Fruit fly (Drosophila melanogaster) whole organism, embryonic: ENCODE measurements around the gene Mct1.

Source experiments
- Abd-B ChIP-seq: fragments of 200-800 bp; sonication (Bioruptor generic); optimal IDR thresholded peaks from 2 replicates; lab custom pipeline; 2018; ENCODE audit warnings: missing biosample characterization, mild to moderate bottlenecking, missing genetic modification characterization, moderate library complexity
- Adf1 ChIP-seq: fragments of 200-800 bp; sonication (Bioruptor generic); IDR thresholded peaks from 2 replicates; pipeline ENCODE4 v1.3.6; 2022; ENCODE audit warnings: missing biosample characterization, missing genetic modification characterization
- C15 ChIP-seq: fragments of 200-800 bp; sonication (Bioruptor generic); IDR thresholded peaks from 3 replicates; pipeline ENCODE4 v1.3.6; 2022; ENCODE audit warnings: missing biosample characterization, missing genetic modification characterization
- CG10321 ChIP-seq: fragments of 200-800 bp; sonication (Bioruptor generic); IDR thresholded peaks from 2 replicates; pipeline ENCODE4 v1.3.6; 2022; ENCODE audit warnings: missing biosample characterization, missing genetic modification characterization
- CG12391 ChIP-seq: fragments of 200-800 bp; sonication (Bioruptor generic); optimal IDR thresholded peaks from 3 replicates; lab custom pipeline; 2018; ENCODE audit warnings: missing biosample characterization, mild to moderate bottlenecking, missing genetic modification characterization, moderate library complexity
- CG15479 ChIP-seq: fragments of 200-800 bp; sonication (Bioruptor generic); optimal IDR thresholded peaks from 3 replicates; lab custom pipeline; 2019; ENCODE audit warnings: missing biosample characterization, mild to moderate bottlenecking, missing genetic modification characterization, moderate library complexity
- CG18262 ChIP-seq: fragments of 200-800 bp; optimal IDR thresholded peaks from 3 replicates; lab custom pipeline; 2019; ENCODE audit warnings: missing biosample characterization, mild to moderate bottlenecking, missing genetic modification characterization, moderate library complexity
- CG1832 ChIP-seq: fragments of 200-800 bp; sonication (Bioruptor generic); optimal IDR thresholded peaks from 2 replicates; lab custom pipeline; 2017; ENCODE audit warnings: missing biosample characterization, mild to moderate bottlenecking, missing genetic modification characterization, inconsistent platforms
- CG2116 ChIP-seq: fragments of 200-800 bp; sonication (Bioruptor generic); optimal IDR thresholded peaks from 3 replicates; lab custom pipeline; 2018; ENCODE audit warnings: missing biosample characterization, mild to moderate bottlenecking, missing genetic modification characterization
- CG34422 ChIP-seq: fragments of 200-800 bp; sonication (Bioruptor generic); IDR thresholded peaks from 3 replicates; pipeline ENCODE4 v1.3.6; 2022; ENCODE audit warnings: missing biosample characterization, missing genetic modification characterization
- CG4282 ChIP-seq: fragments of 200-800 bp; sonication (Bioruptor generic); optimal IDR thresholded peaks from 2 replicates; lab custom pipeline; 2016; ENCODE audit warnings: missing biosample characterization, missing genetic modification characterization
- CG7271 ChIP-seq: fragments of 200-800 bp; sonication (Bioruptor generic); optimal IDR thresholded peaks from 2 replicates; lab custom pipeline; 2018; ENCODE audit warnings: missing biosample characterization, mild to moderate bottlenecking, missing genetic modification characterization, moderate library complexity
- CG8478 ChIP-seq: fragments of >200 bp; optimal IDR thresholded peaks from 2 replicates; lab custom pipeline; 2018
- Deaf1 ChIP-seq: fragments of 200-800 bp; optimal IDR thresholded peaks from 3 replicates; lab custom pipeline; 2019; ENCODE audit warnings: missing biosample characterization, mild to moderate bottlenecking, missing genetic modification characterization, moderate library complexity
- E2f2 ChIP-seq: fragments of 200-800 bp; sonication (Bioruptor generic); IDR thresholded peaks from 2 replicates; pipeline ENCODE4 v1.3.6; 2022; ENCODE audit warnings: missing biosample characterization, missing genetic modification characterization
- HmgD ChIP-seq: fragments of 200-800 bp; sonication (Bioruptor generic); optimal IDR thresholded peaks from 3 replicates; lab custom pipeline; 2016; ENCODE audit warnings: missing biosample characterization, missing genetic modification characterization
- HmgZ ChIP-seq: fragments of 200-800 bp; sonication (Bioruptor generic); optimal IDR thresholded peaks from 2 replicates; lab custom pipeline; 2018; ENCODE audit warnings: missing biosample characterization, mild to moderate bottlenecking, missing genetic modification characterization
- Lhr ChIP-seq: fragments of 200-800 bp; sonication (Bioruptor generic); optimal IDR thresholded peaks from 3 replicates; lab custom pipeline; 2017; ENCODE audit warnings: mild to moderate bottlenecking, missing biosample characterization, missing genetic modification reagents, missing genetic modification characterization
- MESR4 ChIP-seq: fragments of 200-800 bp; sonication (Bioruptor generic); optimal IDR thresholded peaks from 2 replicates; lab custom pipeline; 2018; ENCODE audit warnings: missing biosample characterization, mild to moderate bottlenecking, missing genetic modification characterization, moderate library complexity
- Max ChIP-seq: fragments of 200-800 bp; sonication (Bioruptor generic); optimal IDR thresholded peaks from 2 replicates; lab custom pipeline; 2016; ENCODE audit warnings: missing biosample characterization, mild to moderate bottlenecking, missing genetic modification characterization
- Opbp ChIP-seq: fragments of 200-800 bp; sonication (Bioruptor generic); IDR thresholded peaks from 3 replicates; pipeline ENCODE4 v1.3.6; 2022; ENCODE audit warnings: missing biosample characterization, missing genetic modification characterization; ENCODE audit not compliant: partially characterized antibody
- Scr ChIP-seq: fragments of 200-800 bp; sonication (Bioruptor generic); IDR thresholded peaks from 2 replicates; pipeline ENCODE4 v1.3.6; 2022; ENCODE audit warnings: missing biosample characterization, missing genetic modification characterization; ENCODE audit not compliant: partially characterized antibody
- Six4 ChIP-seq: fragments of 200-800 bp; sonication (Bioruptor generic); optimal IDR thresholded peaks from 2 replicates; lab custom pipeline; 2016; ENCODE audit warnings: missing biosample characterization, missing genetic modification characterization
- Sry-β ChIP-seq: fragments of 200-800 bp; sonication (Bioruptor generic); optimal IDR thresholded peaks from 2 replicates; lab custom pipeline; 2018; ENCODE audit warnings: missing biosample characterization, mild to moderate bottlenecking, missing genetic modification characterization, moderate library complexity
- Trl ChIP-seq, 3 experiments: fragments of >200 bp in 2 of 3; fragments of 200-800 bp in 1 of 3; sonication (Bioruptor generic) in 1 of 3; optimal IDR thresholded peaks; 2 replicates in 1 of 3; 3 replicates in 2 of 3; lab custom pipeline; 2016 to 2017; ENCODE audit warnings: missing biosample characterization in 1 of 3, missing genetic modification characterization in 1 of 3
- Xrp1 ChIP-seq: fragments of 200-800 bp; sonication (Bioruptor generic); IDR thresholded peaks from 2 replicates; pipeline ENCODE4 v1.3.6; 2022; ENCODE audit warnings: missing biosample characterization, missing genetic modification characterization
- YL-1 ChIP-seq: fragments of 200-800 bp; sonication (Bioruptor generic); optimal IDR thresholded peaks from 3 replicates; lab custom pipeline; 2017; ENCODE audit warnings: missing biosample characterization, mild to moderate bottlenecking, missing genetic modification characterization
- bbx ChIP-seq: fragments of 200-800 bp; sonication (Bioruptor generic); IDR thresholded peaks from 2 replicates; pipeline ENCODE4 v1.3.6; 2022; ENCODE audit warnings: missing biosample characterization, missing genetic modification characterization; ENCODE audit not compliant: partially characterized antibody
- bsh ChIP-seq, 2 experiments: fragments of 200-800 bp; sonication (Bioruptor generic); optimal IDR thresholded peaks; 2 replicates each; lab custom pipeline; 2017 to 2018; ENCODE audit warnings: mild to moderate bottlenecking in 2 of 2, missing biosample characterization in 2 of 2, missing genetic modification characterization in 2 of 2, moderate library complexity in 1 of 2
- cg ChIP-seq: fragments of 200-800 bp; sonication (Bioruptor generic); optimal IDR thresholded peaks from 3 replicates; lab custom pipeline; 2019; ENCODE audit warnings: missing biosample characterization, mild to moderate bottlenecking, missing genetic modification characterization, moderate library complexity
- chinmo ChIP-seq: fragments of 200-800 bp; sonication (Bioruptor generic); IDR thresholded peaks from 4 replicates; pipeline ENCODE4 v1.3.6; 2022; ENCODE audit warnings: missing biosample characterization, missing genetic modification characterization; ENCODE audit not compliant: partially characterized antibody
- ci ChIP-seq: fragments of 200-800 bp; sonication (Bioruptor generic); IDR thresholded peaks from 3 replicates; pipeline ENCODE4 v1.3.6; 2022; ENCODE audit warnings: missing biosample characterization, missing genetic modification characterization
- crol ChIP-seq: fragments of 200-800 bp; sonication (Bioruptor generic); IDR thresholded peaks from 2 replicates; pipeline ENCODE4 v1.3.6; 2022; ENCODE audit warnings: missing biosample characterization, missing genetic modification characterization
- ewg ChIP-seq: fragments of 200-800 bp; sonication (Bioruptor generic); optimal IDR thresholded peaks from 3 replicates; lab custom pipeline; 2017; ENCODE audit warnings: mild to moderate bottlenecking, missing biosample characterization, missing genetic modification reagents, missing genetic modification characterization
- her ChIP-seq: fragments of 200-800 bp; sonication (Bioruptor generic); optimal IDR thresholded peaks from 2 replicates; lab custom pipeline; 2016; ENCODE audit warnings: missing biosample characterization, missing genetic modification characterization
- hkb ChIP-seq, 2 experiments: fragments of 200-800 bp in 1 of 2; fragments of >200 bp in 1 of 2; sonication (Bioruptor generic) in 1 of 2; IDR thresholded peaks in 1 of 2; optimal IDR thresholded peaks in 1 of 2; 2 replicates each; pipeline versions ENCODE4 v1.3.6 to Lab custom; 2017 to 2022; ENCODE audit warnings: missing biosample characterization in 1 of 2, missing genetic modification characterization in 1 of 2
- pzg ChIP-seq: fragments of 200-800 bp; sonication (Bioruptor generic); optimal IDR thresholded peaks from 3 replicates; lab custom pipeline; 2018; ENCODE audit warnings: missing biosample characterization, mild to moderate bottlenecking, missing genetic modification characterization, moderate library complexity
- row ChIP-seq: fragments of 200-800 bp; sonication (Bioruptor generic); IDR thresholded peaks from 3 replicates; pipeline ENCODE4 v1.3.6; 2022; ENCODE audit warnings: missing biosample characterization, missing genetic modification characterization
- sc ChIP-seq, 3 experiments: fragments of >200 bp in 2 of 3; fragments of 200-800 bp in 1 of 3; sonication (Bioruptor generic) in 1 of 3; optimal IDR thresholded peaks; 2 replicates in 2 of 3; 3 replicates in 1 of 3; lab custom pipeline; 2017; ENCODE audit warnings: mild to moderate bottlenecking in 1 of 3, missing biosample characterization in 1 of 3, missing genetic modification characterization in 1 of 3, missing genetic modification reagents in 1 of 3
- sens ChIP-seq: fragments of 200-800 bp; sonication (Bioruptor generic); peaks from one replicate; lab custom pipeline; 2016; ENCODE audit warnings: missing biosample characterization, missing genetic modification characterization
- sug ChIP-seq: fragments of 200-800 bp; optimal IDR thresholded peaks from 2 replicates; lab custom pipeline; 2019; ENCODE audit warnings: missing biosample characterization, mild to moderate bottlenecking, missing genetic modification characterization, moderate library complexity
- unpg ChIP-seq: fragments of 200-800 bp; sonication (Bioruptor generic); optimal IDR thresholded peaks from 3 replicates; lab custom pipeline; 2018; ENCODE audit warnings: missing biosample characterization, mild to moderate bottlenecking, missing genetic modification characterization, moderate library complexity
- vvl ChIP-seq: fragments of 200-800 bp; sonication (Bioruptor generic); IDR thresholded peaks from 2 replicates; pipeline ENCODE4 v1.3.6; 2022; ENCODE audit warnings: missing biosample characterization, missing genetic modification characterization
- zen ChIP-seq: fragments of 200-800 bp; sonication (Bioruptor generic); optimal IDR thresholded peaks from 3 replicates; lab custom pipeline; 2018; ENCODE audit warnings: missing biosample characterization, mild to moderate bottlenecking, missing genetic modification characterization, moderate library complexity
- zf30C ChIP-seq: fragments of 200-800 bp; sonication (Bioruptor generic); optimal IDR thresholded peaks from 3 replicates; lab custom pipeline; 2018; ENCODE audit warnings: missing biosample characterization, mild to moderate bottlenecking, missing genetic modification characterization

Gene Mct1

dm6 chrX:2155868-2156267 lies 33.1 kb upstream of the Mct1 start (continued):
- TF ChIP-seq ci (GFP tag; lab: Robert Waterston, UW) = peak; percentile 62
- TF ChIP-seq Opbp (GFP tag; lab: Robert Waterston, UW) = 0 out of 3 replicates have a peak, but pooled peaks have one; percentile 42
- TF ChIP-seq zf30C (GFP tag; lab: Kevin White, UChicago) = peak; percentile 60
- peak; percentile 9 for TF ChIP-seq MESR4
- peak; percentile 36; the same call in 1 of the 2 replicates for TF ChIP-seq vvl (GFP tag; lab: Robert Waterston, UW)
- peak; percentile 52 for TF ChIP-seq HmgD (GFP tag; lab: Kevin White, UChicago)
- peak; percentile 64 for TF ChIP-seq row (GFP tag; lab: Robert Waterston, UW)
- TF ChIP-seq unpg = no peak
- TF ChIP-seq Sry-β (GFP tag; lab: Kevin White, UChicago) = no peak
- peak; percentile 76 for TF ChIP-seq sens (GFP tag; lab: Kevin White, UChicago)
- no peak for TF ChIP-seq C15 (GFP tag; lab: Robert Waterston, UW)
- TF ChIP-seq cg (GFP tag; lab: Kevin White, UChicago) = peak; percentile 59
- TF ChIP-seq Six4 (GFP tag; lab: Kevin White, UChicago) = peak; percentile 43
- TF ChIP-seq CG15479 (GFP tag; lab: Kevin White, UChicago) = peak; percentile 50
- TF ChIP-seq CG8478 (lab: Kevin White, UChicago) = peak; percentile 88
- peak; percentile 14; the same call in 1 of the 2 replicates for TF ChIP-seq Scr (GFP tag; lab: Robert Waterston, UW)
- peak; percentile 3 for TF ChIP-seq CG18262
- peak; percentile 89 for TF ChIP-seq CG10321 (GFP tag; lab: Robert Waterston, UW)
- TF ChIP-seq pzg (GFP tag; lab: Kevin White, UChicago) = peak; percentile 21
- peak in 1 of 2 experiments; percentile 7 for TF ChIP-seq bsh (GFP tag; optimal IDR thresholded peaks at IDR 0.05; lab: Kevin White, UChicago)
- TF ChIP-seq CG2116 (GFP tag; lab: Kevin White, UChicago) = no peak
- peak; percentile 64 for TF ChIP-seq E2f2 (GFP tag; lab: Robert Waterston, UW)
- 0 out of 2 replicates have a peak, but pooled peaks have one; percentile 8 for TF ChIP-seq Xrp1 (GFP tag; lab: Robert Waterston, UW)
- no peak for TF ChIP-seq sc (optimal IDR thresholded peaks at IDR 0.05; lab: Kevin White, UChicago)
- TF ChIP-seq sc (GFP tag; optimal IDR thresholded peaks at IDR 0.05; lab: Kevin White, UChicago) = no peak
- TF ChIP-seq Deaf1 (tag; lab: Kevin White, UChicago) = peak; percentile 24
- TF ChIP-seq Trl (optimal IDR thresholded peaks at IDR 0.05; lab: Kevin White, UChicago) = peak; percentile 54 to 70
- TF ChIP-seq Trl (GFP tag; optimal IDR thresholded peaks at IDR 0.05; lab: Kevin White, UChicago) = peak; percentile 45
- 0 out of 2 replicates have a peak, but pooled peaks have one; percentile 23 for TF ChIP-seq bbx (GFP tag; lab: Robert Waterston, UW)
- peak; percentile 44 for TF ChIP-seq HmgZ
- TF ChIP-seq sug (tag; lab: Kevin White, UChicago) = no peak

DNA sequence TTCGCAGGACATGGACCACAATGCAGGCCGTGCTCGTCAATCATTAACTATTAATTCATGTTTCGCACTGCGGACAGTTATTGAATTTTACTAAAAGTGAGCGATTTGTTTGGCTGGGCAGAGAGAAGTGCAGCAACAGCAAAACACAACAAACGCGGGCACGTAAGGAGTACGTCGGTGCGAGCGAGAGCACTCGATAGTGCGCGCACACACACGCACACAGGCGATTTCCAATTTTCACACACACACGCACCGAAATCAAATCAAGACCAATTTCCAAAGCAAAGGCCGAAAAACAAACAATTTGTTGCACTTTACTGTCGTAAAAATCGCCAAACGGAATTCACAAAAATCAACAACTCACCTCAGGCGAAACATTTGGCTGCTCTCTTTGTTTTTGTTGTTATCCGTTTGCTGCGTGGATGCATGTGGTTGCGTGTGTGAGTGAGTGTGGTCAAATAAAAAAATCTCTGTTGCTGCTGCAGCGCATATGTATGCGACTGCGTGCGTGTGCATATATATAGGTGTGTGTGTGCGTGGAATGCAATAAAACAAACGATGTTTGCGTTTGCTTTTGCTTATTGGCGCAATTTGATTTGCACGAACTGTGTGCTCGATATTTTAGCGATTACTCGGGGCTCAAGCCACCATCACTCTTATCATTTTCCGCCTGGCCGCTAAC lies 30.9 kb upstream of the Mct1 start:
- TF ChIP-seq YL-1 (peak; percentile 23), Adf1 (GFP tag; lab: Robert Waterston, UW) (peak; percentile 24; the same call in 1 of the 2 replicates), Abd-B (peak; percentile 8), crol (GFP tag; lab: Robert Waterston, UW) (no peak), hkb (optimal IDR thresholded peaks at IDR 0.05; lab: Kevin White, UChicago) (peak; percentile 50), hkb (GFP tag; IDR thresholded peaks at IDR 0.05; lab: Robert Waterston, UW) (no peak), Max (no peak), her (GFP tag; lab: Kevin White, UChicago) (no peak), chinmo (GFP tag; lab: Robert Waterston, UW) (peak; percentile 48; the same call in 1 of the 4 replicates), ewg (peak; percentile 0), CG7271 (no peak), Lhr (GFP tag; lab: Kevin White, UChicago) (no peak), CG10321 (GFP tag; lab: Robert Waterston, UW) (peak; percentile 93), Scr (GFP tag; lab: Robert Waterston, UW) (no peak), zen (no peak), cg (GFP tag; lab: Kevin White, UChicago) (peak; percentile 96), CG4282 (GFP tag; lab: Kevin White, UChicago) (no peak), Trl (optimal IDR thresholded peaks at IDR 0.05; lab: Kevin White, UChicago) (peak in 1 of 2 experiments; percentile 20), Trl (GFP tag; optimal IDR thresholded peaks at IDR 0.05; lab: Kevin White, UChicago) (no peak), CG12391 (tag; lab: Kevin White, UChicago) (no peak), CG1832 (GFP tag; lab: Kevin White, UChicago) (peak; percentile 79), CG15479 (GFP tag; lab: Kevin White, UChicago) (peak; percentile 75), CG34422 (peak; percentile 36; the same call in 1 of the 3 replicates)
